Worm (Caenorhabditis elegans): ENCODE data around the gene srz-104.

- TF ChIP-seq duxl-1 (tag; optimal IDR thresholded peaks at IDR 0.05; ENCODE audit: poor library complexity), result no peak
- TF ChIP-seq pqm-1 (tag; optimal IDR thresholded peaks at IDR 0.05), result no peak
- no peak for TF ChIP-seq ceh-20 (GFP tag; IDR thresholded peaks at IDR 0.05)
Measured at ce11 chrIV:16277291-16277690, 46.2 kb upstream of the srz-104 start, which contains the start of gene F38C2.7.
